Fruit fly (Drosophila melanogaster): ENCODE results near the gene CG13728.

DNA sequence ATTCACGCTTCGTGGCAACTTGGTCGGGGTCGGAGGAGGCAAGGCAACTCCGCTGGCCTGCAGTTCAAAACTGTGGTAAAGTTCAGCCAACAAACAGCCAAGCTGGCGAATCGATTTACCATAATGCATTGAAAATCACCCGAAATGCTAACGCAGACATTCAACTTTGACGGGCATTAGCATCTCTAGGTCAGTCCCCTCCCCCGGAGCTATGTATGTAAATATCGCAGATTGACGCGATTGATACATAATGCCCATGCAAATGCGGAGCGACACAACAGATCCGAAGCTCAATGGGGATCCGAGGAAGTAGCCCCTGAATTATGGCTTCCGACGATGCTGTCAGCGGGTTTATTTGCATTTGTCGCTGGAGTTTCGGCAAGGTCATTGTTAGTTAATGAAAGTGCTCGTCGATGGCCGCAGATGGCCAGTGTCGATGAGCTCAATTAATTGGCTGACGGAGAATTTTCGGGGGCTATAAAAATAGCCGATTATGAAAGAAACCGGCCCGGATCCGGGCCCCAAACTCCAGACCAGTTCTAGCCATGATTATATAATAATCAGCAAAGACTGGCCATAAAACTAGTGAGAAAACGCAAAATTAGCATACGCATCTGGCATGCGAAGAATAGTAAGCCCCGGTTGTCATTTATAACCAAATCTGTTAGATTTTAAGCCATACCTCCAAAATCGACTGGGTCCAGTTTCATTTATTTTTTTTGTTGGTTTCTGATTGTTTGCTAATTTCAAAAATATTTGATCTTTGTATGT lies 4.3 kb upstream of the CG13728 start:
- TF ChIP-seq Mnt (GFP tag; optimal IDR thresholded peaks at IDR 0.05): no peak
- no peak for TF ChIP-seq CG5204 (GFP tag; optimal IDR thresholded peaks at IDR 0.05)
- TF ChIP-seq cic (GFP tag; optimal IDR thresholded peaks at IDR 0.05): no peak
- no peak for TF ChIP-seq kay (GFP tag; ENCODE audit: borderline replicate concordance)
- no peak for TF ChIP-seq CG12768 (GFP tag; optimal IDR thresholded peaks at IDR 0.05)

Data from whole organism, adult.